Worm (Caenorhabditis elegans) whole organism, midembryonic: ENCODE data around the gene M70.1.
A peak's percentile ranks its signal among the peaks of the same experiment; 100 is the strongest.

ENCODE experiments used
- T22C8.4 ChIP-seq: fragments of 200-800 bp; sonication (Bioruptor generic); IDR thresholded peaks from 2 replicates; pipeline ENCODE4 v1.3.6; 2022; ENCODE audit warnings: missing genetic modification characterization, missing compliant biosample characterization
- cog-1 ChIP-seq: sonication (generic microtip); optimal IDR thresholded peaks from 2 replicates; lab custom pipeline; 2016; ENCODE audit warnings: missing genetic modification characterization, missing compliant biosample characterization
- flt-1 ChIP-seq: fragments of 200-800 bp; sonication (Bioruptor generic); IDR thresholded peaks from 2 replicates; pipeline ENCODE4 v1.3.6; 2022; ENCODE audit warnings: missing genetic modification characterization, missing compliant biosample characterization
- klf-2 ChIP-seq: fragments of 200-800 bp; sonication (Bioruptor generic); conservative IDR thresholded peaks from 2 replicates; pipeline ENCODE4 v1.3.6; 2022; ENCODE audit warnings: missing genetic modification reagents, missing genetic modification characterization, missing compliant biosample characterization
- med-1 ChIP-seq: sonication (generic microtip); optimal IDR thresholded peaks from 2 replicates; lab custom pipeline; 2017; ENCODE audit warnings: missing genetic modification characterization, mild to moderate bottlenecking, missing compliant biosample characterization, antibody characterized with exemption, missing genetic modification reagents; ENCODE audit not compliant: insufficient read depth
- ref-1 ChIP-seq: fragments of 200-800 bp; sonication (Bioruptor generic); conservative IDR thresholded peaks from 2 replicates; pipeline ENCODE4 v1.3.6; 2022; ENCODE audit warnings: missing genetic modification reagents, missing genetic modification characterization, missing compliant biosample characterization
- tab-1 ChIP-seq: fragments of 200-800 bp; sonication (Bioruptor generic); IDR thresholded peaks from 2 replicates; pipeline ENCODE4 v1.3.6; 2022; ENCODE audit warnings: missing genetic modification characterization, missing compliant biosample characterization
- ztf-23 ChIP-seq: fragments of 200-800 bp; sonication (Bioruptor generic); IDR thresholded peaks from 2 replicates; pipeline ENCODE4 v1.3.6; 2022; ENCODE audit warnings: missing genetic modification reagents, missing genetic modification characterization, missing compliant biosample characterization
- ztf-29 ChIP-seq: fragments of 200-800 bp; sonication (Bioruptor generic); IDR thresholded peaks from 2 replicates; pipeline ENCODE4 v1.3.6; 2022; ENCODE audit warnings: missing genetic modification reagents, missing genetic modification characterization, missing compliant biosample characterization

M70.1 gene

DNA sequence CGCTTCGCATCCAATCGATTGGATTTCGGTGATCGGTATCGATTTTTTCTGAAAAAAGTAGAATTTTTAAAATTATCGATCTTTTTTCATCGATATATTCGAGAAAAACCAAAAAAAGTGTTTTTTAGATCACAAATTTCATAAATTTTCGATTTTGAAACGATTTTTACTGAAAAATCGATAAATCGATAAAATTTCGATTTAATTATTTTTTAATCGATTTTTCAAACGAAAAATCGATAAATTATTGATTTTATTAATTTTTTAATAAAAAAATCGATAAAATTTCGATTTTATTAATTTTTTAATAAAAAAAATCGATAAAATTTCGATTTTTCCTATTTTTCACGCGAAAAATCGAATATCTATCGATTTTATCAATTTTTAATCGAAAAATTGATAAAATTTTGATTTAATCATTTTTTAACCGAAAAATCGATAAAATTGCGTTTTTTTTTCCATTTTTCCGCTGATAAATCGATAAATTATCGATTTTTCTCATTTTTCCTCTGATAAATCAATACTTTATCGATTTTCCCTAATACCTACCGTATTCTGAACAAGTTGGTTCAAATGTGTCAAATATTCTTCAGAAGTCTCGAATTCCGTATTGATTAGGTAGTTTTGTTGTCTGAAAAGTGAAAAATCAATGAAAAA lies 7.9 kb downstream of the M70.1 start:
- TF ChIP-seq flt-1 (GFP tag; lab: Robert Waterston, UW) (no peak), klf-2 (GFP tag; lab: Robert Waterston, UW) (no peak), T22C8.4 (peak; percentile 46), med-1 (GFP tag; lab: Kevin White, UChicago) (no peak)

DNA sequence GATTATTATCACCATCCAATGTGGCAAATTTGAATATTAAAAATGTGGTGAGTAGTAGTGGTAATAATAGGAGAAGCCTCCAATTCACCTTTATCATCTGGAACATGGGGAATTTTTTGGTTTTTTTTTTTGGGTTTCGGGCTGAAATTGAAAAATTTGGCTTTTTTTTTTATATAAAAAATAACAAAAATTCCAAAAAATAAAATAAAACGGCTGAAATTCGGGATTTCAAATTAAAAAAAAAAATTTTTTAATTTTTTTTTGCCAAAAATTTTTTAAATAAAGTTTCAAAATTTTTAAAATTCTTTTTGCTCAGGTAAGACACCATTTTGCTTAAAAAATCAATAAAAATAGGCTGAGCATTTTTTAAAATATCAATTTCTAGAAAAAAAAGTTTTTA lies 17.9 kb downstream of the M70.1 start, which contains the start of gene famp-1:
Gene famp-1 (minus strand): TSS at position 101 of the 400 bp plus-strand sequence.
- no peak for TF ChIP-seq klf-2 (GFP tag; lab: Robert Waterston, UW)
- TF ChIP-seq T22C8.4: no peak
- no peak for TF ChIP-seq tab-1
- TF ChIP-seq ztf-29 (GFP tag; lab: Robert Waterston, UW): no peak
- TF ChIP-seq ref-1 (GFP tag; lab: Robert Waterston, UW): no peak
- TF ChIP-seq flt-1 (GFP tag; lab: Robert Waterston, UW): no peak
- TF ChIP-seq cog-1: no peak
- no peak for TF ChIP-seq ztf-23 (GFP tag; lab: Robert Waterston, UW)
- no peak for TF ChIP-seq med-1 (GFP tag; lab: Kevin White, UChicago)

ce11 chrIV:2275545-2275944 lies 29.9 kb downstream of the M70.1 start, which contains the start of gene M70.5:
TSS of gene M70.5 (minus strand) at chrIV:2275622.
- TF ChIP-seq ztf-23 (GFP tag; lab: Robert Waterston, UW): 0 out of 2 replicates have a peak, but pooled peaks have one; percentile 65
- 0 out of 2 replicates have a peak, but pooled peaks have one; percentile 45 for TF ChIP-seq flt-1 (GFP tag; lab: Robert Waterston, UW)

- TF ChIP-seq cog-1 (no peak), ztf-29 (GFP tag; lab: Robert Waterston, UW) (no peak), T22C8.4 (no peak), flt-1 (GFP tag; lab: Robert Waterston, UW) (no peak), ztf-23 (GFP tag; lab: Robert Waterston, UW) (no peak), ref-1 (GFP tag; lab: Robert Waterston, UW) (no peak), klf-2 (GFP tag; lab: Robert Waterston, UW) (no peak)
Observed at ce11 chrIV:2281353-2281976, 35.8 kb downstream of the M70.1 start.

DNA sequence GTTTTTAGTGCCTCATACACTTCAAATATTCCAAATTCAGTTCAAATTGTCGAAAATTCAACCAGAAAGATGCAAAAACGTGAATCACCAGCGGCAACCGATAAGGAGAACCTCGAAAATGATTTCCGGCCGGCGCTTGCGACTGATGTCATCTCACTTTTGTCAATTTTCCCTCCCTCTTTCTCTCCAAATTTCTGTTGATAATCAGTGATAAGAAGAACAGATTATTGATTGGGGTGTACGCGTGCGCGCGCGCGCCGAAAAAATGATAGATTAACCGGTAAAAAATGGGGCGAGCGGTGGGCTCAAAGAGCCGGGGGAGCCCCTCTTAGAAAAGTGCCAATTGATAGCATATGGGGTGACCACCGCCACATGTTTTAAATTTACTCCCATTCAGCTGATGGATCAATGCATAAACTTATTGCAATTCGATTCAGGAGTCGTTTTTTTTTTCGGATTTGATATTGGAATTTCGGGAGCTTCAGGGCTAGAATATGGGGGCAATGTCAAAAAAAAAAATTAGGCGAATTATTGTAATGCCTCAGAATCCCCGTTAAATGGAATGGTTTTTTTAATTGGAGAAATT lies 38.9 kb downstream of the M70.1 start:
- TF ChIP-seq ref-1 (GFP tag; lab: Robert Waterston, UW): no peak
- TF ChIP-seq T22C8.4: no peak
- TF ChIP-seq flt-1 (GFP tag; lab: Robert Waterston, UW): no peak
- no peak for TF ChIP-seq tab-1
- TF ChIP-seq klf-2 (GFP tag; lab: Robert Waterston, UW): no peak
- TF ChIP-seq cog-1: no peak
- no peak for TF ChIP-seq ztf-23 (GFP tag; lab: Robert Waterston, UW)
- TF ChIP-seq med-1 (GFP tag; lab: Kevin White, UChicago): no peak
- TF ChIP-seq ztf-29 (GFP tag; lab: Robert Waterston, UW): no peak

DNA sequence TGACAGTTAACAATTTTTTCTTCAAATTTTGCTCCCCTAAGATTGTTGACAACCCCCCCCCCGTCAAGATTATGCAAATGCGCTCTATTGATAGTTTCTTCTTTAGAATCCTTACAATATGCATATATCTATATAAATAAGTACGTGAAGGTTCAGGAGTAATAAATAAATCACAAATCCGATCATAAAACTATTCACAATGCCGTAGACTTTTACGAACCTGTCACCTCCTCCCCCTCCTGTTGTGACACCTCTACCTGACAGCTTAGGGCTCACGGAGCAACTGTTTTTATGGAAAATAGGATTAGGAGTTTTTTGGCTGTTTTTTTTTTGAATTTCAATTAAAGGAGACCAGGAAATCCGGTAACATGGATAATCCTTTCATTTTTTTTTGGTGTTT lies 46.5 kb downstream of the M70.1 start:
- TF ChIP-seq ref-1 (GFP tag; lab: Robert Waterston, UW): no peak
- no peak for TF ChIP-seq T22C8.4
- TF ChIP-seq cog-1: no peak
- TF ChIP-seq tab-1: no peak
- TF ChIP-seq ztf-29 (GFP tag; lab: Robert Waterston, UW): no peak
- TF ChIP-seq klf-2 (GFP tag; lab: Robert Waterston, UW): no peak
- no peak for TF ChIP-seq med-1 (GFP tag; lab: Kevin White, UChicago)
- TF ChIP-seq ztf-23 (GFP tag; lab: Robert Waterston, UW): no peak
- TF ChIP-seq flt-1 (GFP tag; lab: Robert Waterston, UW): no peak

DNA sequence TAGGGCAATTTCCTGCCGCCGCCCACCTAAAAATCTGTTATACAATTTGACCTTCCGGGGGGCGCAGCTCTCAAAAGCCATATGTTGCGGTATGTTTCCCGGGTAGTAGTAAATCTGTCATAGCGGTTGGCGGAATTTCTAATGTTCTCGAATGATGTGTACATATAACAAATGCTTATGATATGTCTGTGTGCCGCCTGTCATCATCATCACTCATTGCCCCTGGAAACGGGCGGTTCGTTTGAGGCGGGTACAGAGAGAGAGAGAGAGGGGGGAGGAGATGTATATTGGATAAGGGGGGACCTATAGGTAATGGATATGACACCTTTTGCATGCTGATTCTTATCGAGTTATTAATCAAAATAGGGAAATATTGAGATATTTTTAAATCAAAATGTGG lies 51.0 kb downstream of the M70.1 start:
- TF ChIP-seq ztf-29 (GFP tag; lab: Robert Waterston, UW) (no peak), flt-1 (GFP tag; lab: Robert Waterston, UW) (no peak), T22C8.4 (no peak), cog-1 (no peak), med-1 (GFP tag; lab: Kevin White, UChicago) (no peak), tab-1 (no peak), ztf-23 (GFP tag; lab: Robert Waterston, UW) (no peak), klf-2 (GFP tag; lab: Robert Waterston, UW) (no peak), ref-1 (GFP tag; lab: Robert Waterston, UW) (no peak)

DNA sequence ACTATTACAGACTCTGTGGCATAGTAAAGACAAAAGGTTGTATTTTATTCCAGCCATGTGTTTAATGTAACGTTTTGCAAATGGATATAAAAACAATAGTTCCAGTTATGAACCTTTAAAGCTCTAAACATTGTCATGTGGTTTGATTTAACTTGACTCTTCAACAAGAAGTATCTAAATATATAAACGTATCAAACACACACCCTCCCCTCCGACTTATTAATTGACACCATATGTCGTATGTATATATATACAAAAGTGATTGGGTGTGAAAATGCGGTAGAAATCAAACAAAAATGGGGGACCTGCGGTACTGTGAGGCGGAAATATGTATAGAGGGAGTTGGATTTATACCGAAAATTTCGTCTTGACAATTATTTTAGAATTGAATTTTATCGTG lies 52.7 kb downstream of the M70.1 start:
- TF ChIP-seq flt-1 (GFP tag; lab: Robert Waterston, UW): no peak
- TF ChIP-seq T22C8.4: no peak
- TF ChIP-seq ztf-29 (GFP tag; lab: Robert Waterston, UW): no peak
- TF ChIP-seq med-1 (GFP tag; lab: Kevin White, UChicago): no peak
- TF ChIP-seq klf-2 (GFP tag; lab: Robert Waterston, UW): no peak
- no peak for TF ChIP-seq cog-1
- no peak for TF ChIP-seq ztf-23 (GFP tag; lab: Robert Waterston, UW)
- no peak for TF ChIP-seq ref-1 (GFP tag; lab: Robert Waterston, UW)
- no peak for TF ChIP-seq tab-1

DNA sequence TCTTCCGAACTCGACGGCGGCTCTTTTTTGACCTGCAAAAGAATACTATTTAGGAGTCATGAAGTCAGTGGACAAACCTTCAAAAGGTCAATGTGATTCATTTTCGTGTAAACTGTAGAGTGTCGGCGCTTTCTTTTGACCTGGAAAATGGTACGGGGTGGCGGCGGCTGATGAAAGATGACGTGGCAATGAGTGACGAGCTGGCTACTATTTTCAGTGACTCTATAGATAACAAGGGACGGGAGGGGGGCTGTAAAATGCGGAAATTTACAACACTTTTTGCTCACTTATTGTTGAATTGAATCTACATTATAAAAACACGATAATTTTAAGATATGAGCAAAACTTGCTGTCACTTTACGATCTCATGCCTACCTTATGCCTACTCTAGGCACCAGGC lies 54.5 kb downstream of the M70.1 start, which contains the start of gene lin-1:
Gene lin-1 (minus strand): TSS at position 101 of the 400 bp plus-strand sequence.
- TF ChIP-seq ztf-23 (GFP tag; lab: Robert Waterston, UW) (no peak), tab-1 (no peak), med-1 (GFP tag; lab: Kevin White, UChicago) (no peak), cog-1 (no peak), ref-1 (GFP tag; lab: Robert Waterston, UW) (no peak), ztf-29 (GFP tag; lab: Robert Waterston, UW) (no peak), flt-1 (GFP tag; lab: Robert Waterston, UW) (no peak), T22C8.4 (no peak), klf-2 (GFP tag; lab: Robert Waterston, UW) (no peak)
